Worm (Caenorhabditis elegans): Measurements from ENCODE around the gene mdt-15.

mdt-15 gene

ce11 chrIII:5874664-5875417 is 41.3 kb upstream of the mdt-15 start:
- TF ChIP-seq F39B2.1 (GFP tag; IDR thresholded peaks at IDR 0.05) = no peak
- no peak for TF ChIP-seq efl-1 (GFP tag; optimal IDR thresholded peaks at IDR 0.05)
- no peak for TF ChIP-seq Y67H2A.10 (GFP tag; conservative IDR thresholded peaks at IDR 0.05)
- TF ChIP-seq Y53F4B.3 (GFP tag; IDR thresholded peaks at IDR 0.05) = no peak
- no peak for TF ChIP-seq atf-7 (tag; optimal IDR thresholded peaks at IDR 0.05)
- peak; percentile 28; the same call in 1 of the 2 replicates for TF ChIP-seq egrh-3 (GFP tag; IDR thresholded peaks at IDR 0.05)
- TF ChIP-seq ztf-3 (GFP tag; optimal IDR thresholded peaks at IDR 0.05) = no peak
- peak; percentile 54; the same call in 1 of the 2 replicates for TF ChIP-seq zfh-2 (GFP tag; conservative IDR thresholded peaks at IDR 0.05)
- no peak for TF ChIP-seq bed-1 (GFP tag; IDR thresholded peaks at IDR 0.05)
- TF ChIP-seq ceh-100 (GFP tag; IDR thresholded peaks at IDR 0.05) = no peak
- TF ChIP-seq F10E7.11 (tag; optimal IDR thresholded peaks at IDR 0.05) = no peak
- no peak for TF ChIP-seq lin-54 (GFP tag; optimal IDR thresholded peaks at IDR 0.05)
- TF ChIP-seq pbrm-1 (GFP tag; IDR thresholded peaks at IDR 0.05) = 0 out of 2 replicates have a peak, but pooled peaks have one; percentile 4
- no peak for TF ChIP-seq Y53G8AR.9 (GFP tag; conservative IDR thresholded peaks at IDR 0.05)
- TF ChIP-seq aptf-3 (GFP tag; IDR thresholded peaks at IDR 0.05) = no peak
- no peak for TF ChIP-seq mcd-1 (GFP tag; IDR thresholded peaks at IDR 0.05)
- TF ChIP-seq ama-1 (optimal IDR thresholded peaks at IDR 0.05) = peak; percentile 51
- no peak for TF ChIP-seq ama-1 (GFP tag; optimal IDR thresholded peaks at IDR 0.05)
- TF ChIP-seq hlh-26 (GFP tag; conservative IDR thresholded peaks at IDR 0.05) = no peak
- TF ChIP-seq snpc-3.4 (tag; optimal IDR thresholded peaks at IDR 0.05) = no peak
- no peak for TF ChIP-seq snpc-1.1 (tag; optimal IDR thresholded peaks at IDR 0.05; ENCODE audit: insufficient read depth)
- TF ChIP-seq F52B5.7 (tag; optimal IDR thresholded peaks at IDR 0.05) = no peak
- TF ChIP-seq B0336.3 (GFP tag; IDR thresholded peaks at IDR 0.05) = no peak
- no peak for TF ChIP-seq lag-1 (GFP tag; IDR thresholded peaks at IDR 0.05)
- no peak for TF ChIP-seq F57C9.4 (tag; optimal IDR thresholded peaks at IDR 0.05)
- TF ChIP-seq rpc-1 (optimal IDR thresholded peaks at IDR 0.05) = no peak
- TF ChIP-seq rpc-1 (tag; optimal IDR thresholded peaks at IDR 0.05) = no peak
- 0 out of 2 replicates have a peak, but pooled peaks have one; percentile 10 for TF ChIP-seq ekl-4 (GFP tag; IDR thresholded peaks at IDR 0.05)
- no peak for TF ChIP-seq nfya-1 (tag; optimal IDR thresholded peaks at IDR 0.05; ENCODE audit: borderline replicate concordance, insufficient read depth)
- no peak for TF ChIP-seq nhr-80 (tag; optimal IDR thresholded peaks at IDR 0.05)
- TF ChIP-seq hrde-1 (tag; optimal IDR thresholded peaks at IDR 0.05; ENCODE audit: borderline replicate concordance) = no peak
- no peak for TF ChIP-seq ets-4 (GFP tag; optimal IDR thresholded peaks at IDR 0.05)
- TF ChIP-seq madf-3 (GFP tag; IDR thresholded peaks at IDR 0.05) = no peak
- no peak for TF ChIP-seq ztf-22 (GFP tag; optimal IDR thresholded peaks at IDR 0.05)
- no peak for TF ChIP-seq akir-1 (GFP tag; optimal IDR thresholded peaks at IDR 0.05)
- no peak for TF ChIP-seq snpc-4 (GFP tag; optimal IDR thresholded peaks at IDR 0.05)
- TF ChIP-seq snpc-4 (tag; optimal IDR thresholded peaks at IDR 0.05) = no peak
- no peak for TF ChIP-seq nfyb-1 (GFP tag; IDR thresholded peaks at IDR 0.05)
- no peak for TF ChIP-seq attf-6 (GFP tag; IDR thresholded peaks at IDR 0.05)
- no peak for TF ChIP-seq let-526 (GFP tag; IDR thresholded peaks at IDR 0.05)
- no peak for TF ChIP-seq aptf-2 (GFP tag; conservative IDR thresholded peaks at IDR 0.05)
- no peak for TF ChIP-seq hmg-1.2 (GFP tag; IDR thresholded peaks at IDR 0.05)

Measured in whole organism, young adult.